Worm (Caenorhabditis elegans): ENCODE data around the gene str-226.

Gene str-226

ce11 chrV:3512381-3512780, at the start of gene str-226:
Gene str-226, plus strand, starts transcription at chrV:3512681.
- TF ChIP-seq elt-3 (tag; optimal IDR thresholded peaks at IDR 0.05), result no peak
- TF ChIP-seq elt-1 (tag; optimal IDR thresholded peaks at IDR 0.05; ENCODE audit: borderline replicate concordance, insufficient read depth), result no peak
- no peak for TF ChIP-seq ztf-11 (tag; optimal IDR thresholded peaks at IDR 0.05)
- no peak for TF ChIP-seq M03D4.4 (tag; optimal IDR thresholded peaks at IDR 0.05)
- TF ChIP-seq nhr-2 (tag; optimal IDR thresholded peaks at IDR 0.05), result no peak
- no peak for TF ChIP-seq hlh-1 (tag; optimal IDR thresholded peaks at IDR 0.05)
- TF ChIP-seq drap-1 (GFP tag; optimal IDR thresholded peaks at IDR 0.05), result no peak
- TF ChIP-seq ceh-83 (GFP tag; optimal IDR thresholded peaks at IDR 0.05), result no peak

ce11 chrV:3463514-3463913, 49.0 kb upstream of the str-226 start, which contains the start of gene slc-28.1:
Gene slc-28.1, plus strand, starts transcription at chrV:3463814.
- TF ChIP-seq elt-1 (tag; optimal IDR thresholded peaks at IDR 0.05; ENCODE audit: borderline replicate concordance, insufficient read depth) (no peak), hlh-1 (tag; optimal IDR thresholded peaks at IDR 0.05) (no peak), nhr-28 (tag; optimal IDR thresholded peaks at IDR 0.05) (no peak)

ce11 chrV:3464897-3465296, 47.6 kb upstream of the str-226 start:
- TF ChIP-seq ham-2 (GFP tag; optimal IDR thresholded peaks at IDR 0.05) (no peak), drap-1 (GFP tag; optimal IDR thresholded peaks at IDR 0.05) (no peak), lin-13 (tag; optimal IDR thresholded peaks at IDR 0.05) (no peak), tbx-8 (GFP tag; optimal IDR thresholded peaks at IDR 0.05) (no peak), sem-2 (GFP tag; optimal IDR thresholded peaks at IDR 0.05) (no peak)

ce11 chrV:3468436-3468835, 44.0 kb upstream of the str-226 start, which contains the start of gene gst-33:
Gene gst-33, minus strand, starts transcription at chrV:3468562.
- TF ChIP-seq mab-5 (tag; optimal IDR thresholded peaks at IDR 0.05) (no peak), lin-13 (tag; optimal IDR thresholded peaks at IDR 0.05) (no peak), nhr-12 (tag; optimal IDR thresholded peaks at IDR 0.05) (no peak), sptf-1 (tag; optimal IDR thresholded peaks at IDR 0.05) (no peak), M03D4.4 (tag; optimal IDR thresholded peaks at IDR 0.05) (no peak), snpc-4 (tag; optimal IDR thresholded peaks at IDR 0.05) (no peak), zip-8 (tag; optimal IDR thresholded peaks at IDR 0.05) (no peak), hlh-1 (tag; optimal IDR thresholded peaks at IDR 0.05) (no peak), sem-2 (GFP tag; optimal IDR thresholded peaks at IDR 0.05) (no peak), nhr-2 (tag; optimal IDR thresholded peaks at IDR 0.05) (no peak), blmp-1 (tag; optimal IDR thresholded peaks at IDR 0.05) (no peak), nhr-237 (tag; optimal IDR thresholded peaks at IDR 0.05) (no peak), bed-3 (GFP tag; optimal IDR thresholded peaks at IDR 0.05) (no peak), flh-1 (GFP tag; optimal IDR thresholded peaks at IDR 0.05) (no peak), ztf-11 (tag; optimal IDR thresholded peaks at IDR 0.05) (no peak), ces-1 (GFP tag; optimal IDR thresholded peaks at IDR 0.05) (no peak), ceh-43 (GFP tag; optimal IDR thresholded peaks at IDR 0.05) (no peak), nhr-28 (tag; optimal IDR thresholded peaks at IDR 0.05) (no peak), unc-39 (tag; optimal IDR thresholded peaks at IDR 0.05) (no peak), tbx-8 (GFP tag; optimal IDR thresholded peaks at IDR 0.05) (no peak)

ce11 chrV:3470782-3471181, 41.7 kb upstream of the str-226 start, which contains the start of gene srbc-29:
Gene srbc-29, minus strand, starts transcription at chrV:3470882.
- TF ChIP-seq ceh-83 (GFP tag; optimal IDR thresholded peaks at IDR 0.05) (no peak), lsy-2 (tag; optimal IDR thresholded peaks at IDR 0.05) (no peak), nhr-12 (tag; optimal IDR thresholded peaks at IDR 0.05) (no peak), mab-5 (tag; optimal IDR thresholded peaks at IDR 0.05) (no peak), snpc-4 (tag; optimal IDR thresholded peaks at IDR 0.05) (no peak), unc-62 (GFP tag; optimal IDR thresholded peaks at IDR 0.05) (no peak), drap-1 (GFP tag; optimal IDR thresholded peaks at IDR 0.05) (no peak), unc-39 (tag; optimal IDR thresholded peaks at IDR 0.05) (no peak), blmp-1 (tag; optimal IDR thresholded peaks at IDR 0.05) (no peak), ztf-11 (tag; optimal IDR thresholded peaks at IDR 0.05) (no peak)

- TF ChIP-seq M03D4.4 (tag; optimal IDR thresholded peaks at IDR 0.05) (no peak), ceh-83 (GFP tag; optimal IDR thresholded peaks at IDR 0.05) (no peak), bed-3 (GFP tag; optimal IDR thresholded peaks at IDR 0.05) (no peak), sem-2 (GFP tag; optimal IDR thresholded peaks at IDR 0.05) (no peak), ces-1 (GFP tag; optimal IDR thresholded peaks at IDR 0.05) (no peak), tbx-8 (GFP tag; optimal IDR thresholded peaks at IDR 0.05) (no peak), ztf-11 (tag; optimal IDR thresholded peaks at IDR 0.05) (no peak), blmp-1 (tag; optimal IDR thresholded peaks at IDR 0.05) (no peak), nhr-76 (tag; optimal IDR thresholded peaks at IDR 0.05) (no peak), lin-32 (GFP tag; optimal IDR thresholded peaks at IDR 0.05) (no peak), nhr-237 (tag; optimal IDR thresholded peaks at IDR 0.05) (no peak), lsy-2 (tag; optimal IDR thresholded peaks at IDR 0.05) (no peak)
Measured at ce11 chrV:3475021-3475420, 37.5 kb upstream of the str-226 start, which contains the start of gene oac-2. Gene oac-2, minus strand, starts transcription at chrV:3475121.

Measured in whole organism, mixed stage, embryonic.